Worm (Caenorhabditis elegans) whole organism, L4 larva: ENCODE measurements around the gene lgc-6.

Source experiments
- Y105C5A.15 ChIP-seq: fragments of 200-800 bp; sonication (Bioruptor generic); IDR thresholded peaks from 2 replicates; pipeline ENCODE4 v1.3.6; 2022; ENCODE audit warnings: missing genetic modification characterization, missing compliant biosample characterization
- Y48G9A.11 ChIP-seq: fragments of 200-800 bp; sonication (Bioruptor generic); IDR thresholded peaks from 2 replicates; pipeline ENCODE4 v1.3.6; 2022; ENCODE audit warnings: missing genetic modification reagents, missing genetic modification characterization, missing compliant biosample characterization
- Y75B8A.6 ChIP-seq: fragments of 200-800 bp; sonication (Bioruptor generic); IDR thresholded peaks from 2 replicates; pipeline ENCODE4 v1.3.6; 2022; ENCODE audit warnings: missing genetic modification reagents, missing genetic modification characterization, missing compliant biosample characterization
- aha-1 ChIP-seq: fragments of 150-350 bp; peaks from one replicate; lab custom pipeline; 2014; ENCODE audit warnings: missing biosample characterization, missing genetic modification characterization
- ama-1 ChIP-seq: fragments of 150-350 bp; optimal IDR thresholded peaks from 2 replicates; lab custom pipeline; 2014; ENCODE audit warnings: inconsistent platforms, mixed read lengths
- attf-4 ChIP-seq: sonication (generic microtip); optimal IDR thresholded peaks from 3 replicates; lab custom pipeline; 2017; ENCODE audit warnings: missing biosample characterization, missing genetic modification characterization
- ceh-62 ChIP-seq: sonication (generic microtip); optimal IDR thresholded peaks from 2 replicates; lab custom pipeline; 2017; ENCODE audit warnings: missing biosample characterization, missing genetic modification characterization
- ces-1 ChIP-seq: fragments of 150-350 bp; sonication (generic microtip); optimal IDR thresholded peaks from 4 replicates; lab custom pipeline; 2014; ENCODE audit warnings: missing biosample characterization, missing genetic modification reagents, missing genetic modification characterization
- ctbp-1 ChIP-seq: fragments of 200-800 bp; sonication (Bioruptor generic); IDR thresholded peaks from 2 replicates; pipeline ENCODE4 v1.3.6; 2022; ENCODE audit warnings: missing genetic modification reagents, missing genetic modification characterization, missing compliant biosample characterization
- daf-12 ChIP-seq: fragments of 150-350 bp; optimal IDR thresholded peaks from 2 replicates; lab custom pipeline; 2014; ENCODE audit warnings: missing biosample characterization, missing genetic modification reagents, missing genetic modification characterization
- daf-19 ChIP-seq: fragments of 200-800 bp; sonication (Bioruptor generic); conservative IDR thresholded peaks from 2 replicates; pipeline ENCODE4 v1.3.6; 2022; ENCODE audit warnings: missing genetic modification characterization, missing compliant biosample characterization
- dpl-1 ChIP-seq: fragments of 150-350 bp; optimal IDR thresholded peaks from 2 replicates; lab custom pipeline; 2014; ENCODE audit warnings: missing biosample characterization, missing genetic modification reagents, missing genetic modification characterization
- duxl-1 ChIP-seq: sonication (generic microtip); optimal IDR thresholded peaks from 2 replicates; lab custom pipeline; 2016; ENCODE audit warnings: mild to moderate bottlenecking, missing genetic modification characterization, moderate library complexity, missing compliant biosample characterization; ENCODE audit not compliant: poor library complexity
- hif-1 ChIP-seq, 2 experiments: sonication (generic microtip); optimal IDR thresholded peaks; 2 replicates each; lab custom pipeline; 2016 to 2017; ENCODE audit warnings: missing compliant biosample characterization in 2 of 2, missing genetic modification characterization in 2 of 2, missing genetic modification reagents in 2 of 2, missing genotype in 2 of 2, mild to moderate bottlenecking in 1 of 2
- hlh-30 ChIP-seq: sonication (generic microtip); optimal IDR thresholded peaks from 2 replicates; lab custom pipeline; 2017; ENCODE audit warnings: antibody characterized with exemption, mild to moderate bottlenecking, missing genetic modification characterization, missing compliant biosample characterization; ENCODE audit not compliant: insufficient read depth
- hmg-1.1 ChIP-seq: fragments of 200-800 bp; sonication (Bioruptor generic); IDR thresholded peaks from 2 replicates; pipeline ENCODE4 v1.3.6; 2022; ENCODE audit warnings: missing genetic modification reagents, missing genetic modification characterization, missing compliant biosample characterization
- lin-15B ChIP-seq: fragments of 150-350 bp; sonication (generic microtip); optimal IDR thresholded peaks from 3 replicates; lab custom pipeline; 2014; ENCODE audit warnings: missing biosample characterization, missing genetic modification characterization
- madf-9 ChIP-seq: fragments of 200-800 bp; sonication (Bioruptor generic); conservative IDR thresholded peaks from 2 replicates; pipeline ENCODE4 v1.3.6; 2022; ENCODE audit warnings: missing genetic modification reagents, missing genetic modification characterization, missing compliant biosample characterization
- mdl-1 ChIP-seq, 2 experiments: fragments of 150-350 bp in 1 of 2; sonication (generic microtip) in 1 of 2; optimal IDR thresholded peaks; 2 replicates each; lab custom pipeline; 2014 to 2017; ENCODE audit warnings: missing biosample characterization in 2 of 2, missing genetic modification characterization in 2 of 2
- mdt-29 ChIP-seq: fragments of 200-800 bp; sonication (Bioruptor generic); IDR thresholded peaks from 2 replicates; pipeline ENCODE4 v1.3.6; 2022; ENCODE audit warnings: missing genetic modification reagents, missing genetic modification characterization, missing compliant biosample characterization
- mep-1 ChIP-seq: fragments of 150-350 bp; sonication (generic microtip); optimal IDR thresholded peaks from 3 replicates; lab custom pipeline; 2014; ENCODE audit warnings: missing biosample characterization, missing genetic modification characterization
- mes-2 ChIP-seq: sonication (generic microtip); optimal IDR thresholded peaks from 2 replicates; lab custom pipeline; 2016; ENCODE audit warnings: missing genotype, mild to moderate bottlenecking, missing genetic modification characterization, missing compliant biosample characterization; ENCODE audit not compliant: poor library complexity, severe bottlenecking
- nhr-102 ChIP-seq: sonication (generic microtip); optimal IDR thresholded peaks from 2 replicates; lab custom pipeline; 2016; ENCODE audit warnings: mild to moderate bottlenecking, missing genetic modification characterization, moderate library complexity, missing compliant biosample characterization
- nhr-25 ChIP-seq: sonication (generic microtip); optimal IDR thresholded peaks from 2 replicates; lab custom pipeline; 2017; ENCODE audit warnings: missing genetic modification characterization, mild to moderate bottlenecking, missing compliant biosample characterization, antibody characterized with exemption, moderate library complexity, borderline replicate concordance; ENCODE audit not compliant: insufficient read depth
- nhr-6 ChIP-seq: fragments of 150-350 bp; optimal IDR thresholded peaks from 2 replicates; lab custom pipeline; 2014; ENCODE audit warnings: missing biosample characterization, missing genetic modification characterization
- nhr-76 ChIP-seq: fragments of 150-350 bp; optimal IDR thresholded peaks from 2 replicates; lab custom pipeline; 2014; ENCODE audit warnings: missing biosample characterization, missing genetic modification characterization
- nhr-77 ChIP-seq: fragments of 150-350 bp; optimal IDR thresholded peaks from 2 replicates; lab custom pipeline; 2014; ENCODE audit warnings: missing biosample characterization, missing genetic modification characterization
- pha-4 ChIP-seq, 2 experiments: fragments of 150-350 bp in 1 of 2; fragments of 200-800 bp in 1 of 2; sonication (Bioruptor generic) in 1 of 2; IDR thresholded peaks in 1 of 2; optimal IDR thresholded peaks in 1 of 2; 2 replicates each; pipeline versions ENCODE4 v1.3.6 to Lab custom; 2014 to 2022; ENCODE audit warnings: missing genetic modification characterization in 2 of 2, missing genetic modification reagents in 2 of 2, missing biosample characterization in 1 of 2, missing compliant biosample characterization in 1 of 2
- rbr-2 ChIP-seq: sonication (generic microtip); optimal IDR thresholded peaks from 2 replicates; lab custom pipeline; 2016; ENCODE audit warnings: missing genotype, missing genetic modification characterization, missing compliant biosample characterization
- sdz-12 ChIP-seq: fragments of 200-800 bp; sonication (Bioruptor generic); optimal IDR thresholded peaks from 2 replicates; lab custom pipeline; 2018; ENCODE audit warnings: mild to moderate bottlenecking, missing genetic modification characterization, missing compliant biosample characterization
- set-16 ChIP-seq: fragments of 200-800 bp; sonication (Bioruptor generic); IDR thresholded peaks from 2 replicates; pipeline ENCODE4 v1.3.6; 2022; ENCODE audit warnings: missing genetic modification reagents, missing genetic modification characterization, missing compliant biosample characterization
- spr-1 ChIP-seq: sonication (generic microtip); optimal IDR thresholded peaks from 2 replicates; lab custom pipeline; 2016; ENCODE audit warnings: mild to moderate bottlenecking, missing genetic modification characterization, missing compliant biosample characterization
- unc-39 ChIP-seq: sonication (generic microtip); optimal IDR thresholded peaks from 2 replicates; lab custom pipeline; 2017; ENCODE audit warnings: missing biosample characterization, missing genetic modification characterization
- unc-62 ChIP-seq, 3 experiments: fragments of 150-350 bp in 1 of 3; sonication (generic microtip); optimal IDR thresholded peaks in 2 of 3; peaks in 1 of 3; 1 replicate in 1 of 3; 2 replicates in 2 of 3; lab custom pipeline; 2014 to 2017; ENCODE audit warnings: missing biosample characterization in 3 of 3, missing genetic modification characterization in 3 of 3, missing genetic modification reagents in 3 of 3, missing genotype in 1 of 3
- vab-7 ChIP-seq: fragments of 200-800 bp; sonication (Bioruptor generic); IDR thresholded peaks from 2 replicates; pipeline ENCODE4 v1.3.6; 2022; ENCODE audit warnings: missing genetic modification reagents, missing genetic modification characterization, missing compliant biosample characterization
- zag-1 ChIP-seq: fragments of 150-350 bp; optimal IDR thresholded peaks from 2 replicates; lab custom pipeline; 2014; ENCODE audit warnings: missing biosample characterization, missing genetic modification characterization
- zip-2 ChIP-seq: fragments of 150-350 bp; optimal IDR thresholded peaks from 2 replicates; lab custom pipeline; 2014; ENCODE audit warnings: missing biosample characterization, missing genetic modification characterization

Gene lgc-6

DNA sequence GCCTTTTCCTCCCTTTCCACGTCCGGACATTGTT lies 6.0 kb upstream of the lgc-6 start, which contains the start of gene his-31:
Gene his-31, minus strand, starts transcription at position 30 of the 34 bp plus-strand sequence.
- TF ChIP-seq mdt-29 (GFP tag; lab: Robert Waterston, UW): no peak

DNA sequence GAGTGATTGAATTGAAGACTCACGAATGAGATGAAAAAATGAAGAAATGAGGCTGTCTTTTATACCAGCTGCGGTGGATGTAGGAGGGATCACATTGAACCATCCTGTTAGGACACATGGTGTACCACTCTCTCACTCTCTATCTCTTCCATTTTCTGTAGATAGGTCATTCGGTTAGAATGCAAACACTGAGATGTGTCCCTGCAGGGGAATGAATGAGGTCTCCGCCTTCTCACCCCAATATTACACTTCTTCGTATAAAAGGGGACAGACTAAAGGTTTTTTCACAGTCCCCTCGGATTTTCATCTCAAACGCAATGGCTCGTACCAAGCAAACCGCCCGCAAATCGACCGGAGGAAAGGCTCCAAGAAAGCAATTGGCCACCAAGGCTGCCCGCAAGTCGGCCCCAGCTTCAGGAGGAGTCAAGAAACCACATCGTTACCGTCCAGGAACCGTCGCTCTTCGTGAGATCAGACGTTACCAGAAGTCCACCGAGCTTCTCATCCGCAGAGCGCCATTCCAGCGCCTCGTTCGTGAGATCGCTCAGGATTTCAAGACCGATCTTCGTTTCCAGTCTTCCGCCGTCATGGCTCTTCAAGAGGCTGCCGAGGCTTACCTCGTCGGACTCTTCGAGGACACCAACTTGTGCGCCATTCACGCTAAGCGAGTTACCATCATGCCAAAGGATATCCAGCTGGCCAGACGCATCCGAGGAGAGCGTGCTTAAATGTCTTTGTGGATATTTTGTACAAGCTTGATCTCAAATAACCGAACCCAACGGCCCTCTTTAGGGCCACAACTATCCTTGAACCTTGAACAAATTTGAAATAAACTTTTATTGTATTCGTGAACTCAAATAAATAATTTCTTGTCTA lies 5.5 kb upstream of the lgc-6 start, which contains the start of gene his-32:
Gene his-32, plus strand, starts transcription at position 318 of the 876 bp plus-strand sequence.
- TF ChIP-seq nhr-25 (tag; lab: Kevin White, UChicago) (peak; percentile 92), rbr-2 (tag; lab: Kevin White, UChicago) (peak; percentile 69), ceh-62 (tag; lab: Kevin White, UChicago) (no peak), nhr-6 (tag; lab: Kevin White, UChicago) (peak; percentile 85), hlh-30 (no peak), duxl-1 (tag; lab: Kevin White, UChicago) (peak; percentile 20), mep-1 (tag; lab: Kevin White, UChicago) (peak; percentile 91), unc-62 (GFP tag; optimal IDR thresholded peaks at IDR 0.05 in 1 of 2; lab: Kevin White, UChicago) (peak in 1 of 2 experiments; percentile 56), unc-62 (tag; optimal IDR thresholded peaks at IDR 0.05; lab: Kevin White, UChicago) (no peak), aha-1 (tag; lab: Kevin White, UChicago) (peak; percentile 15), set-16 (GFP tag; lab: Robert Waterston, UW) (peak; percentile 78; the same call in 1 of the 2 replicates), sdz-12 (no peak), dpl-1 (GFP tag; lab: Kevin White, UChicago) (peak; percentile 0), daf-19 (GFP tag; lab: Robert Waterston, UW) (no peak), ama-1 (no peak)

DNA sequence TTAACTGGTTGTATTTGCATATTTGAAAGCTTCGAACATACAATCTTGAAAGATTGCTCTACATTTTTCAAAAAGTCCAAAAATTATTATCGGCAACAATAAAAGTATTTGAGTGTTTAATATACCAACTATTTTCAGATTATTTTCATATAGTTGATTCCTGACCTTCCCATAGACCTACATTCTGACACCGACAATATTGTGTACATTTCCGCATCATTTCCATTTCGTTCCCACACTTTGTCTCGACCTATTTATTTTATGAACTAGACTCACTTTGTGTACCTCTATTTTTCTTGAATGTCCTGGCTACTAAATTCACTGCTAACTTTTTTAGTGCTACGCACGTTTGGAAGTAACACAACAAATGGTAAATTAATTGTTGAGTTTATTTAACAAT lies 2.6 kb downstream of the lgc-6 start, which contains the start of gene lgc-5:
Gene lgc-5, plus strand, starts transcription at position 301 of the 400 bp plus-strand sequence.
- no peak for TF ChIP-seq unc-39 (tag; lab: Kevin White, UChicago)
- no peak for TF ChIP-seq dpl-1 (GFP tag; lab: Kevin White, UChicago)
- no peak for TF ChIP-seq hmg-1.1 (GFP tag; lab: Robert Waterston, UW)
- TF ChIP-seq attf-4: no peak
- no peak for TF ChIP-seq Y105C5A.15 (GFP tag; lab: Robert Waterston, UW)
- no peak for TF ChIP-seq daf-12 (tag; lab: Kevin White, UChicago)
- no peak for TF ChIP-seq nhr-76 (tag; lab: Kevin White, UChicago)
- TF ChIP-seq vab-7 (GFP tag; lab: Robert Waterston, UW): no peak
- TF ChIP-seq zag-1: no peak
- TF ChIP-seq madf-9 (GFP tag; lab: Robert Waterston, UW): no peak
- TF ChIP-seq lin-15B (tag; lab: Kevin White, UChicago): no peak
- TF ChIP-seq spr-1 (tag; lab: Kevin White, UChicago): no peak
- TF ChIP-seq nhr-102 (tag; lab: Kevin White, UChicago): no peak
- TF ChIP-seq pha-4 (GFP tag; IDR thresholded peaks at IDR 0.05; lab: Robert Waterston, UW): no peak
- TF ChIP-seq pha-4 (tag; optimal IDR thresholded peaks at IDR 0.05; lab: Kevin White, UChicago): no peak
- no peak for TF ChIP-seq mdl-1 (tag; optimal IDR thresholded peaks at IDR 0.05; lab: Kevin White, UChicago)
- no peak for TF ChIP-seq Y48G9A.11

DNA sequence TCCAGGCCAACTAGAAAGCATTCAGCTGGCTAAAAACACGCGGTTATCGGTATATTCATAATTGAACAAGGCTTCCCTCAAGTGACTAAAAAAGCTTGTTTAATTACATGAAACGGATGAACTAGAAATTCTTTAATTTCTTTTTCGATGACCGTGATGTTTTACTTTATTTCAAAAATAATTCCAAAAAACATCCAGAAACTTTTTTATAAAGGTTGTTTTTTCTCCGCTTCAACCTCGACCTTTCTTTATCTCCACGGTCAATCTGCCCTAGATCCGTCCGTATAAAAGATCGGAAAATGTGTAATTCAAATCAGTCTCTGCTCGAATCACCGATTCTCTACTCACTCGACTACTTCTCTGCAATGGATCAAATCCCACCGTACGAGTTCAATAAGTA lies 5.8 kb downstream of the lgc-6 start, which contains the start of gene F17E9.5:
Gene F17E9.5, plus strand, starts transcription at position 301 of the 400 bp plus-strand sequence.
- peak in 1 of 2 experiments; percentile 34 for TF ChIP-seq unc-62 (GFP tag; optimal IDR thresholded peaks at IDR 0.05 in 1 of 2; lab: Kevin White, UChicago)
- no peak for TF ChIP-seq unc-62 (tag; optimal IDR thresholded peaks at IDR 0.05; lab: Kevin White, UChicago)
- TF ChIP-seq zip-2 (tag; lab: Kevin White, UChicago): no peak

DNA sequence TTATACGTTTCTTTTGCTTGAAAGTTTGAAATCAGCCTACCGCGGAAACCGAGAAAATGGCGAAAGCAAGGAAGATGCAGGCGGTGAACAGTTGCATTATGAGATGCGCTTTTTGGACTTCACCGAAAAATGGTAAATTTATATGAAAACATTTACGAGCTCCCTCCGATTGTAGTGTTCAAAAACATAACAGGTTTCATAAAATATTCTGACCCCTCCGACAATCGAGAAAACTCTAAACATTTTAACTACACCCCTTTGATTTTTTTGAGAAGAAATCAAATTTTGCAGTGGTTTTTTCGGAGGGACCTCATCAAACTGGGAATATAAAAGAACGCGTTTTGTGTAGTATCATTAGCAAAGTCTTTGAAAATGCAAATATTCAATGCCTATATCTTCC lies 7.3 kb downstream of the lgc-6 start, which contains the start of the genes F17E9.18 and F17E9.15:
Gene F17E9.18, minus strand, starts transcription at position 101 of the 400 bp plus-strand sequence.
Gene F17E9.15, plus strand, starts transcription at position 368 of the 400 bp plus-strand sequence.
- TF ChIP-seq Y105C5A.15 (GFP tag; lab: Robert Waterston, UW) (no peak), aha-1 (tag; lab: Kevin White, UChicago) (no peak), hif-1 (tag; optimal IDR thresholded peaks at IDR 0.05; lab: Kevin White, UChicago) (no peak), mdl-1 (tag; optimal IDR thresholded peaks at IDR 0.05; lab: Kevin White, UChicago) (no peak), Y75B8A.6 (GFP tag; lab: Robert Waterston, UW) (no peak), mes-2 (tag; lab: Kevin White, UChicago) (no peak), nhr-77 (tag; lab: Kevin White, UChicago) (no peak), ces-1 (GFP tag; lab: Kevin White, UChicago) (no peak), pha-4 (GFP tag; IDR thresholded peaks at IDR 0.05; lab: Robert Waterston, UW) (no peak), pha-4 (tag; optimal IDR thresholded peaks at IDR 0.05; lab: Kevin White, UChicago) (no peak), ctbp-1 (GFP tag; lab: Robert Waterston, UW) (no peak)
